Worm (Caenorhabditis elegans): ENCODE data around the gene T25B9.9.

DNA sequence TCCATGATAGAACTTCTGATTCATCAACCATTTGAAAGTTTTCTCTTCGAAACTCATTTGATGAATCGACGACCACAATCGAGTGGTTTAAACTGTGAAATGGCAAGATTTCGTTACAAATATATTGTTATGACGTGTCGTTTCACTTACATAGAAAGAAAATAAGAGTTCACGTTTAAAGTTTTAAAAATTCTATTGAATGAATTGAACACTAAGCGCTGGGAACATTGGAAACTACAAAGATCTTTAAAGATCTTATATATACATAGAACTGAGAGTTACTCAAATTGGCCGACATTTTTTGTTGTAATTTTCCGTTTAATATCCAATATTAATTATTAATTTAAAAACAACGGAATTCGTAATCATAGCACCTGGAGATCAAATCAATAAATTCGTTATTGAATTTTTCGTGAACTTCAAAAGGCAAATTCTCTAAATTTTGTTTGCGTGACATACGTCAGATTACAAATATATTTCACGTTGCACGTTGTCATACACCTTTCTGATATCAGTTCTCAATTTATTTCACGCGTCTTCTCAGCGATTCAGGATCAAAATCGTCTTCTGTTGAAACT lies 11.7 kb upstream of the T25B9.9 start, which contains the start of the genes T25B9.4 and T25B9.6:
- TF ChIP-seq pha-4 (tag; optimal IDR thresholded peaks at IDR 0.05) = no peak
- no peak for TF ChIP-seq ama-1 (optimal IDR thresholded peaks at IDR 0.05)
- no peak for TF ChIP-seq nhr-23 (tag; optimal IDR thresholded peaks at IDR 0.05)
- TF ChIP-seq ceh-82 (tag; optimal IDR thresholded peaks at IDR 0.05) = no peak
- no peak for TF ChIP-seq unc-62 (GFP tag; optimal IDR thresholded peaks at IDR 0.05)
- no peak for TF ChIP-seq elt-3 (tag; optimal IDR thresholded peaks at IDR 0.05)
- TF ChIP-seq nfya-1 (tag; optimal IDR thresholded peaks at IDR 0.05; ENCODE audit: insufficient read depth) = no peak
- TF ChIP-seq elt-1 (tag; optimal IDR thresholded peaks at IDR 0.05) = no peak

Data from whole organism, L3 larva.